Fruit fly (Drosophila melanogaster) whole organism, wandering third instar larva: ENCODE data around the gene trx.

Experiments used
- Abd-B ChIP-seq: fragments of >200 bp; optimal IDR thresholded peaks from 2 replicates; lab custom pipeline; 2017; ENCODE audit warnings: missing biosample characterization, missing genetic modification characterization
- CG32264 ChIP-seq: fragments of 200-800 bp; sonication (Bioruptor generic); optimal IDR thresholded peaks from 2 replicates; lab custom pipeline; 2016; ENCODE audit warnings: missing biosample characterization, missing genetic modification characterization
- CG9705 ChIP-seq: fragments of 200-800 bp; sonication (Bioruptor generic); optimal IDR thresholded peaks from 2 replicates; lab custom pipeline; 2018; ENCODE audit warnings: missing biosample characterization, mild to moderate bottlenecking, missing genetic modification characterization
- CrebA ChIP-seq: fragments of 200-800 bp; sonication (Bioruptor generic); optimal IDR thresholded peaks from 2 replicates; lab custom pipeline; 2016; ENCODE audit warnings: missing biosample characterization, mild to moderate bottlenecking, missing genetic modification characterization, borderline replicate concordance
- Dfd ChIP-seq: fragments of >200 bp; optimal IDR thresholded peaks from 2 replicates; lab custom pipeline; 2017; ENCODE audit warnings: missing biosample characterization, missing genetic modification characterization
- Dif ChIP-seq: fragments of 200-275, 200-300 bp; sonication (Bioruptor generic); optimal IDR thresholded peaks from 2 replicates; lab custom pipeline; 2018; ENCODE audit warnings: missing biosample characterization, missing genetic modification characterization; ENCODE audit not compliant: partially characterized antibody
- GATAd ChIP-seq: sonication (Bioruptor generic); optimal IDR thresholded peaks from 2 replicates; lab custom pipeline; 2016; ENCODE audit warnings: missing biosample characterization, missing genetic modification characterization
- HLH106 ChIP-seq: fragments of 200-800 bp; optimal IDR thresholded peaks from 3 replicates; lab custom pipeline; 2019; ENCODE audit warnings: missing biosample characterization, mild to moderate bottlenecking, missing genetic modification characterization, moderate library complexity
- Hnf4 ChIP-seq: fragments of 200-800 bp; sonication (Bioruptor generic); optimal IDR thresholded peaks from 2 replicates; lab custom pipeline; 2016; ENCODE audit warnings: missing biosample characterization, mild to moderate bottlenecking, missing genetic modification characterization
- Hr78 ChIP-seq: fragments of >200 bp; optimal IDR thresholded peaks from 2 replicates; lab custom pipeline; 2017; ENCODE audit warnings: missing biosample characterization, missing genetic modification characterization
- Hr83 ChIP-seq: fragments of 200-300 bp; sonication (Bioruptor generic); optimal IDR thresholded peaks from 2 replicates; lab custom pipeline; 2016; ENCODE audit warnings: missing biosample characterization, mild to moderate bottlenecking, missing genetic modification characterization, moderate library complexity; ENCODE audit not compliant: poor library complexity, severe bottlenecking
- Jra ChIP-seq: sonication (Bioruptor generic); optimal IDR thresholded peaks from 2 replicates; lab custom pipeline; 2016; ENCODE audit warnings: missing biosample characterization, missing genetic modification characterization
- Mio ChIP-seq: sonication (Bioruptor generic); optimal IDR thresholded peaks from 2 replicates; lab custom pipeline; 2016; ENCODE audit warnings: missing biosample characterization, missing genetic modification characterization
- Myc ChIP-seq: fragments of >200 bp; optimal IDR thresholded peaks from 2 replicates; lab custom pipeline; 2017
- N ChIP-seq: fragments of >200 bp; optimal IDR thresholded peaks from 2 replicates; lab custom pipeline; 2018; ENCODE audit warnings: missing biosample characterization, missing external identifiers, missing genetic modification characterization
- OdsH ChIP-seq: fragments of 200-800 bp; sonication (Bioruptor generic); optimal IDR thresholded peaks from 2 replicates; lab custom pipeline; 2016; ENCODE audit warnings: missing biosample characterization, mild to moderate bottlenecking, missing genetic modification characterization
- Rel ChIP-seq, 2 experiments: fragments of 200-800 bp; sonication (Bioruptor generic) in 1 of 2; optimal IDR thresholded peaks; 2 replicates in 1 of 2; 3 replicates in 1 of 2; lab custom pipeline; 2016 to 2019; ENCODE audit warnings: mild to moderate bottlenecking in 2 of 2, missing biosample characterization in 2 of 2, missing genetic modification characterization in 2 of 2, moderate library complexity in 1 of 2
- Sp1 ChIP-seq: fragments of 200-800 bp; sonication (Bioruptor generic); optimal IDR thresholded peaks from 3 replicates; lab custom pipeline; 2019; ENCODE audit warnings: missing biosample characterization, mild to moderate bottlenecking, missing genetic modification characterization, moderate library complexity
- Vsx2 ChIP-seq: fragments of 200-300, 225-300 bp; sonication (Bioruptor generic); optimal IDR thresholded peaks from 2 replicates; lab custom pipeline; 2018; ENCODE audit warnings: missing biosample characterization, missing genetic modification characterization; ENCODE audit not compliant: partially characterized antibody
- br ChIP-seq: fragments of 200-800 bp; sonication (Bioruptor generic); optimal IDR thresholded peaks from 2 replicates; lab custom pipeline; 2016; ENCODE audit warnings: missing biosample characterization, missing genetic modification characterization
- brk ChIP-seq: fragments of 200-800 bp; sonication (Bioruptor generic); optimal IDR thresholded peaks from 2 replicates; lab custom pipeline; 2016; ENCODE audit warnings: missing biosample characterization, mild to moderate bottlenecking, missing genetic modification characterization
- dl ChIP-seq, 2 experiments: fragments of 175-275, 200-275 bp in 1 of 2; fragments of 200-275 bp in 1 of 2; sonication (Bioruptor generic); optimal IDR thresholded peaks; lab custom pipeline; 2018; ENCODE audit warnings: mild to moderate bottlenecking in 2 of 2, missing biosample characterization in 2 of 2, missing genetic modification characterization in 2 of 2, moderate library complexity in 2 of 2; ENCODE audit not compliant: partially characterized antibody in 2 of 2, insufficient read depth in 1 of 2
- dmrt93B ChIP-seq: fragments of 200-800 bp; sonication (Bioruptor generic); optimal IDR thresholded peaks from 2 replicates; lab custom pipeline; 2018; ENCODE audit warnings: missing biosample characterization, mild to moderate bottlenecking, missing genetic modification characterization
- dsf ChIP-seq: sonication (Bioruptor generic); optimal IDR thresholded peaks from 2 replicates; lab custom pipeline; 2016; ENCODE audit warnings: missing biosample characterization, missing genetic modification characterization, borderline replicate concordance
- ey ChIP-seq: fragments of 200-800 bp; sonication (Bioruptor generic); optimal IDR thresholded peaks from 2 replicates; lab custom pipeline; 2016; ENCODE audit warnings: missing biosample characterization, missing genetic modification characterization
- foxo ChIP-seq, 2 experiments: fragments of 200-800 bp; sonication (Bioruptor generic); optimal IDR thresholded peaks; 2 replicates in 1 of 2; 3 replicates in 1 of 2; lab custom pipeline; 2016 to 2017; ENCODE audit warnings: missing biosample characterization in 2 of 2, missing genetic modification characterization in 2 of 2
- fru ChIP-seq: fragments of 200-800 bp; sonication (Bioruptor generic); optimal IDR thresholded peaks from 3 replicates; lab custom pipeline; 2016; ENCODE audit warnings: missing biosample characterization, mild to moderate bottlenecking, missing genetic modification characterization
- h ChIP-seq: fragments of 200-800 bp; sonication (Bioruptor generic); optimal IDR thresholded peaks from 3 replicates; lab custom pipeline; 2016; ENCODE audit warnings: missing biosample characterization, mild to moderate bottlenecking, missing genetic modification characterization
- jim ChIP-seq: fragments of 175-275, 200-325 bp; sonication (Bioruptor generic); optimal IDR thresholded peaks from 2 replicates; lab custom pipeline; 2016; ENCODE audit warnings: missing biosample characterization, mild to moderate bottlenecking, missing genetic modification characterization
- lola ChIP-seq: fragments of >200 bp; optimal IDR thresholded peaks from 2 replicates; lab custom pipeline; 2017; ENCODE audit warnings: missing biosample characterization, missing genetic modification characterization
- pan ChIP-seq: fragments of >200 bp; optimal IDR thresholded peaks from 2 replicates; lab custom pipeline; 2017
- psq ChIP-seq: fragments of 200-800 bp; sonication (Bioruptor generic); optimal IDR thresholded peaks from 3 replicates; lab custom pipeline; 2017; ENCODE audit warnings: missing biosample characterization, mild to moderate bottlenecking, missing genetic modification characterization, moderate library complexity
- rgr ChIP-seq: fragments of 200-800 bp; sonication (Bioruptor generic); optimal IDR thresholded peaks from 3 replicates; lab custom pipeline; 2016; ENCODE audit warnings: missing biosample characterization, mild to moderate bottlenecking, missing genetic modification characterization
- sage ChIP-seq: fragments of 200-800 bp; sonication (Bioruptor generic); optimal IDR thresholded peaks from 2 replicates; lab custom pipeline; 2016; ENCODE audit warnings: missing biosample characterization, mild to moderate bottlenecking, missing genetic modification characterization
- sv ChIP-seq: fragments of 200-800 bp; sonication (Bioruptor generic); optimal IDR thresholded peaks from 3 replicates; lab custom pipeline; 2016; ENCODE audit warnings: missing biosample characterization, missing genetic modification characterization
- tai ChIP-seq: sonication (Bioruptor generic); optimal IDR thresholded peaks from 2 replicates; lab custom pipeline; 2016; ENCODE audit warnings: missing biosample characterization, missing genetic modification characterization
- usp ChIP-seq: fragments of >200 bp; optimal IDR thresholded peaks from 2 replicates; lab custom pipeline; 2017; ENCODE audit warnings: missing biosample characterization, missing genetic modification characterization
- woc ChIP-seq: sonication (Bioruptor generic); optimal IDR thresholded peaks from 2 replicates; lab custom pipeline; 2016; ENCODE audit warnings: missing biosample characterization, mild to moderate bottlenecking, missing genetic modification characterization

The trx gene

dm6 chr3R:14327113-14327466 lies 40.4 kb upstream of the trx start:
- TF ChIP-seq brk (GFP tag; lab: Kevin White, UChicago): no peak
- no peak for TF ChIP-seq HLH106 (tag; lab: Kevin White, UChicago)
- TF ChIP-seq Sp1 (GFP tag; lab: Kevin White, UChicago): no peak
- no peak for TF ChIP-seq h (GFP tag; lab: Kevin White, UChicago)
- TF ChIP-seq N (GFP tag; lab: Kevin White, UChicago): no peak
- TF ChIP-seq Dfd (GFP tag; lab: Kevin White, UChicago): no peak
- no peak for TF ChIP-seq Hr83 (GFP tag; lab: Kevin White, UChicago)
- TF ChIP-seq CrebA (GFP tag; lab: Kevin White, UChicago): no peak
- TF ChIP-seq Abd-B: no peak

- TF ChIP-seq brk (GFP tag; lab: Kevin White, UChicago) (no peak), Sp1 (GFP tag; lab: Kevin White, UChicago) (peak; percentile 41), fru (GFP tag; lab: Kevin White, UChicago) (no peak), foxo (GFP tag; optimal IDR thresholded peaks at IDR 0.05; lab: Kevin White, UChicago) (peak in 1 of 2 experiments; percentile 82), HLH106 (tag; lab: Kevin White, UChicago) (peak; percentile 80), h (GFP tag; lab: Kevin White, UChicago) (peak; percentile 65), Hr83 (GFP tag; lab: Kevin White, UChicago) (peak; percentile 63), Jra (GFP tag; lab: Kevin White, UChicago) (no peak), CG32264 (GFP tag; lab: Kevin White, UChicago) (peak; percentile 5), jim (GFP tag; lab: Kevin White, UChicago) (peak; percentile 13), CG9705 (GFP tag; lab: Kevin White, UChicago) (peak; percentile 72), dsf (GFP tag; lab: Kevin White, UChicago) (peak; percentile 48), N (GFP tag; lab: Kevin White, UChicago) (peak; percentile 68), psq (GFP tag; lab: Kevin White, UChicago) (peak; percentile 51), tai (no peak), ey (GFP tag; lab: Kevin White, UChicago) (peak; percentile 52), Myc (no peak), lola (GFP tag; lab: Kevin White, UChicago) (no peak), dl (GFP tag; optimal IDR thresholded peaks at IDR 0.05; lab: Kevin White, UChicago; ENCODE audit: insufficient read depth in 1 of 2, partially characterized antibody in 2 of 2) (no peak), Mio (GFP tag; lab: Kevin White, UChicago) (no peak), Rel (GFP tag; optimal IDR thresholded peaks at IDR 0.05; lab: Kevin White, UChicago) (no peak), Rel (tag; optimal IDR thresholded peaks at IDR 0.05; lab: Kevin White, UChicago) (peak; percentile 53), usp (no peak), br (GFP tag; lab: Kevin White, UChicago) (no peak), Dif (no peak), rgr (peak; percentile 71), Vsx2 (GFP tag; lab: Kevin White, UChicago) (no peak), woc (GFP tag; lab: Kevin White, UChicago) (no peak), OdsH (GFP tag; lab: Kevin White, UChicago) (peak; percentile 12), sage (no peak), CrebA (GFP tag; lab: Kevin White, UChicago) (no peak), pan (no peak), dmrt93B (no peak), Hnf4 (no peak), Abd-B (no peak), GATAd (GFP tag; lab: Kevin White, UChicago) (peak; percentile 22), sv (GFP tag; lab: Kevin White, UChicago) (peak; percentile 59), Hr78 (GFP tag; lab: Kevin White, UChicago) (no peak), Dfd (GFP tag; lab: Kevin White, UChicago) (no peak)
These were observed 39.8 kb upstream of the trx start, which contains the start of the genes Afti and ATPsynE for dm6 chr3R:14326250-14327112. TSS of gene Afti (minus strand) at chr3R:14326689. TSS of gene ATPsynE (plus strand) at chr3R:14326947.
